Worm (Caenorhabditis elegans) whole organism, young adult: ENCODE data around the gene tnt-3.

Source experiments
- C17E4.6 ChIP-seq: fragments of 200-800 bp; sonication (Bioruptor generic); IDR thresholded peaks from 2 replicates; pipeline ENCODE4 v1.3.6; 2022; ENCODE audit warnings: missing genetic modification reagents, missing genetic modification characterization, missing compliant biosample characterization
- F23B12.7 ChIP-seq: sonication (generic microtip); optimal IDR thresholded peaks from 2 replicates; lab custom pipeline; 2017; ENCODE audit warnings: missing genetic modification characterization, mild to moderate bottlenecking, missing compliant biosample characterization, antibody characterized with exemption, moderate library complexity; ENCODE audit not compliant: insufficient read depth
- F33H1.4 ChIP-seq: fragments of 200-800 bp; sonication (Bioruptor generic); IDR thresholded peaks from 2 replicates; pipeline ENCODE4 v1.3.6; 2022; ENCODE audit warnings: missing genetic modification reagents, missing genetic modification characterization, missing compliant biosample characterization
- F52B5.7 ChIP-seq: sonication (generic microtip); optimal IDR thresholded peaks from 2 replicates; lab custom pipeline; 2016; ENCODE audit warnings: mild to moderate bottlenecking, missing genetic modification characterization, missing compliant biosample characterization
- F55B11.4 ChIP-seq: sonication (generic microtip); optimal IDR thresholded peaks from 2 replicates; lab custom pipeline; 2016; ENCODE audit warnings: missing compliant biosample characterization, missing genetic modification characterization, borderline replicate concordance; ENCODE audit not compliant: insufficient read depth
- F57C9.4 ChIP-seq: sonication (generic microtip); optimal IDR thresholded peaks from 2 replicates; lab custom pipeline; 2017; ENCODE audit warnings: mild to moderate bottlenecking, missing genetic modification characterization, missing compliant biosample characterization
- Y53F4B.3 ChIP-seq: fragments of 200-800 bp; sonication (Bioruptor generic); IDR thresholded peaks from 2 replicates; pipeline ENCODE4 v1.3.6; 2022; ENCODE audit warnings: missing genetic modification reagents, missing genetic modification characterization, missing compliant biosample characterization
- aptf-2 ChIP-seq: fragments of 200-800 bp; sonication (Bioruptor generic); conservative IDR thresholded peaks from 2 replicates; pipeline ENCODE4 v1.3.6; 2022; ENCODE audit warnings: missing genetic modification reagents, missing genetic modification characterization, missing compliant biosample characterization
- ceh-100 ChIP-seq: fragments of 200-800 bp; sonication (Bioruptor generic); IDR thresholded peaks from 2 replicates; pipeline ENCODE4 v1.3.6; 2022; ENCODE audit warnings: missing genetic modification reagents, missing genetic modification characterization, missing compliant biosample characterization
- ceh-40 ChIP-seq: fragments of 200-800 bp; sonication (Bioruptor generic); IDR thresholded peaks from 2 replicates; pipeline ENCODE4 v1.3.6; 2022; ENCODE audit warnings: missing genetic modification characterization, missing compliant biosample characterization
- ceh-91 ChIP-seq: fragments of 200-800 bp; sonication (Bioruptor generic); IDR thresholded peaks from 2 replicates; pipeline ENCODE4 v1.3.6; 2022; ENCODE audit warnings: missing genetic modification reagents, missing genetic modification characterization, missing compliant biosample characterization
- chd-7 ChIP-seq: sonication (generic microtip); optimal IDR thresholded peaks from 2 replicates; lab custom pipeline; 2016; ENCODE audit warnings: mild to moderate bottlenecking, missing genetic modification characterization, moderate library complexity, missing compliant biosample characterization
- die-1 ChIP-seq: sonication (generic microtip); optimal IDR thresholded peaks from 2 replicates; lab custom pipeline; 2016; ENCODE audit warnings: missing genotype, mild to moderate bottlenecking, missing genetic modification characterization, missing compliant biosample characterization
- dpl-1 ChIP-seq: fragments of 150-350 bp; optimal IDR thresholded peaks from 2 replicates; lab custom pipeline; 2014; ENCODE audit warnings: missing biosample characterization, missing genetic modification reagents, missing genetic modification characterization
- efl-1 ChIP-seq: fragments of 150-350 bp; optimal IDR thresholded peaks from 2 replicates; lab custom pipeline; 2014; ENCODE audit warnings: missing biosample characterization, missing genetic modification reagents, missing genetic modification characterization
- gei-17 ChIP-seq: fragments of 200-800 bp; sonication (Bioruptor generic); optimal IDR thresholded peaks from 2 replicates; lab custom pipeline; 2018; ENCODE audit warnings: mild to moderate bottlenecking, missing genetic modification characterization, missing compliant biosample characterization
- hlh-12 ChIP-seq: sonication (generic microtip); optimal IDR thresholded peaks from 2 replicates; lab custom pipeline; 2016; ENCODE audit warnings: missing genetic modification characterization, missing compliant biosample characterization
- hrde-1 ChIP-seq: sonication (generic microtip); optimal IDR thresholded peaks from 2 replicates; lab custom pipeline; 2016; ENCODE audit warnings: missing genetic modification characterization, mild to moderate bottlenecking, missing compliant biosample characterization, moderate library complexity, missing genotype, missing genetic modification reagents, borderline replicate concordance
- hsf-1 ChIP-seq: fragments of 200-800 bp; sonication (Bioruptor generic); IDR thresholded peaks from 2 replicates; pipeline ENCODE4 v1.3.6; 2022; ENCODE audit warnings: missing genetic modification reagents, missing genetic modification characterization, missing compliant biosample characterization
- lag-1 ChIP-seq: fragments of 200-800 bp; sonication (Bioruptor generic); IDR thresholded peaks from 2 replicates; pipeline ENCODE4 v1.3.6; 2022; ENCODE audit warnings: missing genetic modification reagents, missing genetic modification characterization, missing compliant biosample characterization
- let-526 ChIP-seq: fragments of 200-800 bp; sonication (Bioruptor generic); IDR thresholded peaks from 2 replicates; pipeline ENCODE4 v1.3.6; 2022; ENCODE audit warnings: missing genetic modification reagents, missing genetic modification characterization, missing compliant biosample characterization
- lin-26 ChIP-seq: fragments of 200-800 bp; sonication (Bioruptor generic); IDR thresholded peaks from 2 replicates; pipeline ENCODE4 v1.3.6; 2022; ENCODE audit warnings: missing genetic modification reagents, missing genetic modification characterization, missing compliant biosample characterization
- lin-35 ChIP-seq, 3 experiments: fragments of 150-350 bp in 2 of 3; sonication (generic microtip) in 1 of 3; optimal IDR thresholded peaks; 2 replicates each; lab custom pipeline; 2014 to 2018; ENCODE audit warnings: missing biosample characterization in 3 of 3, missing genetic modification characterization in 3 of 3, missing genetic modification reagents in 3 of 3
- lin-54 ChIP-seq: fragments of 200-800 bp; sonication (Bioruptor generic); optimal IDR thresholded peaks from 2 replicates; lab custom pipeline; 2018; ENCODE audit warnings: mild to moderate bottlenecking, missing genetic modification characterization, missing compliant biosample characterization
- mxl-1 ChIP-seq: sonication (generic microtip); optimal IDR thresholded peaks from 2 replicates; lab custom pipeline; 2016; ENCODE audit warnings: missing genetic modification characterization, missing compliant biosample characterization
- nfya-1 ChIP-seq: sonication (generic microtip); optimal IDR thresholded peaks from 2 replicates; lab custom pipeline; 2017; ENCODE audit warnings: antibody characterized with exemption, missing compliant biosample characterization, missing genetic modification characterization, borderline replicate concordance; ENCODE audit not compliant: insufficient read depth
- nfya-2 ChIP-seq: fragments of 200-800 bp; sonication (Bioruptor generic); IDR thresholded peaks from 2 replicates; pipeline ENCODE4 v1.3.6; 2022; ENCODE audit warnings: missing genetic modification reagents, missing genetic modification characterization, missing compliant biosample characterization
- nhr-120 ChIP-seq: fragments of 200-800 bp; sonication (Bioruptor generic); IDR thresholded peaks from 2 replicates; pipeline ENCODE4 v1.3.6; 2022; ENCODE audit warnings: missing genetic modification characterization, missing compliant biosample characterization
- pha-4 ChIP-seq: fragments of 150-350 bp; sonication (generic microtip); optimal IDR thresholded peaks from 2 replicates; lab custom pipeline; 2014; ENCODE audit warnings: missing biosample characterization, missing genetic modification reagents, missing genetic modification characterization
- rcor-1 ChIP-seq: fragments of 200-800 bp; sonication (Bioruptor generic); IDR thresholded peaks from 2 replicates; pipeline ENCODE4 v1.3.6; 2022; ENCODE audit warnings: missing genetic modification reagents, missing genetic modification characterization, missing compliant biosample characterization
- rpc-1 ChIP-seq, 2 experiments: fragments of 150-350 bp in 1 of 2; sonication (generic microtip) in 1 of 2; optimal IDR thresholded peaks; 2 replicates each; lab custom pipeline; 2014 to 2018; ENCODE audit warnings: missing biosample characterization in 1 of 2, missing genetic modification characterization in 1 of 2, missing genetic modification reagents in 1 of 2, missing genotype in 1 of 2
- snpc-3.4 ChIP-seq: sonication (generic microtip); optimal IDR thresholded peaks from 2 replicates; lab custom pipeline; 2017; ENCODE audit warnings: missing genetic modification characterization, mild to moderate bottlenecking, missing compliant biosample characterization, antibody characterized with exemption, moderate library complexity, missing genotype, missing genetic modification reagents
- tbx-9 ChIP-seq: sonication (generic microtip); optimal IDR thresholded peaks from 2 replicates; lab custom pipeline; 2016; ENCODE audit warnings: borderline replicate concordance, missing genetic modification characterization, inconsistent platforms, missing compliant biosample characterization
- tlf-1 ChIP-seq: fragments of 200-800 bp; sonication (Bioruptor generic); optimal IDR thresholded peaks from 2 replicates; lab custom pipeline; 2018; ENCODE audit warnings: mild to moderate bottlenecking, missing genetic modification characterization, missing compliant biosample characterization
- unc-130 ChIP-seq: sonication (generic microtip); optimal IDR thresholded peaks from 2 replicates; lab custom pipeline; 2016; ENCODE audit warnings: missing genetic modification reagents, missing genetic modification characterization, missing compliant biosample characterization
- xnd-1 ChIP-seq: sonication (generic microtip); optimal IDR thresholded peaks from 2 replicates; lab custom pipeline; 2016; ENCODE audit warnings: missing genotype, missing genetic modification reagents, missing genetic modification characterization, missing compliant biosample characterization
- ztf-25 ChIP-seq: fragments of 200-800 bp; sonication (Bioruptor generic); IDR thresholded peaks from 2 replicates; pipeline ENCODE4 v1.3.6; 2022; ENCODE audit warnings: missing genetic modification reagents, missing genetic modification characterization, missing compliant biosample characterization
- ztf-26 ChIP-seq: sonication (generic microtip); optimal IDR thresholded peaks from 2 replicates; lab custom pipeline; 2017; ENCODE audit warnings: missing genetic modification characterization, missing compliant biosample characterization
- ztf-28 ChIP-seq: fragments of 200-800 bp; sonication (Bioruptor generic); IDR thresholded peaks from 2 replicates; pipeline ENCODE4 v1.3.6; 2022; ENCODE audit warnings: missing genetic modification reagents, missing genetic modification characterization, missing compliant biosample characterization

Gene tnt-3

DNA sequence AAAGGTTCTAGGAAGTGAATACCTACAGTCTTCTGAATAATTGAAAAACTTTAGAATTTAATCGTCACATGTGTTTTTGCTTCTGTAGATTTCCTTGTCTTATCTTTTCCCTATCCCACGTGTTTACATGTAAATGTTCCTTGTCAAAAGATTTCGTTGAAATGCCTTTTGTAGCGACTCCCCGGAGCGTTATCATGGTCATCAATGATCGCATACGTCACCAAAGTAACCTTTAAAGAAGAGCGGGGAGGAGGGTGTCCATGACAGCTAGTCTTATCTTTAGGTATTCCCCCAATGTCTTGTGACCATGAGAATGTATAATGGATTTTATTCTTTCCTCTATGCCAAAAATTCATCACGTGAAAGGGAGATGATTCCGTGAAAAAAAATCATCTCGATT is 42.0 kb upstream of the tnt-3 start (continued):
- TF ChIP-seq ztf-26 (tag; lab: Kevin White, UChicago) (peak; percentile 62), pha-4 (tag; lab: Kevin White, UChicago) (peak; percentile 5), lin-35 (GFP tag; optimal IDR thresholded peaks at IDR 0.05; lab: Kevin White, UChicago) (peak in 1 of 3 experiments; percentile 14), F23B12.7 (tag; lab: Kevin White, UChicago) (no peak), nhr-120 (GFP tag; lab: Robert Waterston, UW) (no peak), lin-26 (GFP tag; lab: Robert Waterston, UW) (peak; percentile 40; the same call in 1 of the 2 replicates), aptf-2 (GFP tag; lab: Robert Waterston, UW) (no peak), tlf-1 (no peak), gei-17 (GFP tag; lab: Kevin White, UChicago) (no peak), dpl-1 (no peak), let-526 (GFP tag; lab: Robert Waterston, UW) (no peak), F52B5.7 (tag; lab: Kevin White, UChicago) (no peak), snpc-3.4 (tag; lab: Kevin White, UChicago) (no peak), F55B11.4 (tag; lab: Kevin White, UChicago) (no peak), F33H1.4 (GFP tag; lab: Robert Waterston, UW) (no peak), mxl-1 (no peak), rpc-1 (optimal IDR thresholded peaks at IDR 0.05; lab: Kevin White, UChicago) (no peak), rpc-1 (tag; optimal IDR thresholded peaks at IDR 0.05; lab: Kevin White, UChicago) (no peak), nfya-1 (tag; lab: Kevin White, UChicago) (no peak), lin-54 (no peak), ceh-91 (GFP tag; lab: Robert Waterston, UW) (no peak), ztf-28 (no peak), hlh-12 (tag; lab: Kevin White, UChicago) (no peak), lag-1 (no peak), tbx-9 (tag; lab: Kevin White, UChicago) (no peak), C17E4.6 (GFP tag; lab: Robert Waterston, UW) (no peak), efl-1 (GFP tag; lab: Kevin White, UChicago) (no peak), ztf-25 (GFP tag; lab: Robert Waterston, UW) (no peak), ceh-100 (GFP tag; lab: Robert Waterston, UW) (no peak), F57C9.4 (tag; lab: Kevin White, UChicago) (no peak), die-1 (no peak), ceh-40 (GFP tag; lab: Robert Waterston, UW) (0 out of 2 replicates have a peak, but pooled peaks have one; percentile 45), chd-7 (tag; lab: Kevin White, UChicago) (peak; percentile 19), nfya-2 (GFP tag; lab: Robert Waterston, UW) (no peak), rcor-1 (GFP tag; lab: Robert Waterston, UW) (no peak), hrde-1 (tag; lab: Kevin White, UChicago) (no peak), unc-130 (GFP tag; lab: Kevin White, UChicago) (no peak), xnd-1 (tag; lab: Kevin White, UChicago) (no peak)

DNA sequence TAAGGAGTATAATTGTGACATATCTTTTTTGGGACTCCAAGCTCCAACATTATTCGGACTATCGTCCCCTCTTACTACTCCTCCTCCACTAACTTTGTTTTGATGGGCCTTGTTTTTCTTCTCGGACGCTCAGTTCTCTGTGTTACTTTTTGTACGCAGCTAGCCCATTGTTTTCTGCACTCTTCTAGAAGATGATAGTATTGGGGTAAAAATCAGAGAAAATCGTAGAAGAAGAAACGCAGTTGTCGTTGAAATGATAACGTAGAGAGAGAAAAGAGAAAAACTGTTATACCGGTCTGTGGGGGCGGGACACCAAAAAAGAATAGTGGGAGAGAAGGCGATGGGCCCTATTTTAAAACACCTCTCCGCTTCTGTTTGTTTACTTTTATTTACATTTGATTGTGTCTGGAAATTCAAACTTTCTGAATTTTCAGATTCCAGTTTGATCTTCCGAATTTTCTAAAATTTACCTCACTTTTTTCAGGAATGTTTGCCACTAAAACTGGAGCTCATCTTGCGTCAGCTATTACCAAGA is 40.7 kb upstream of the tnt-3 start, which contains the start of gene F45E1.4:
Gene F45E1.4 (plus strand): TSS at position 485 of the 535 bp plus-strand sequence.
- TF ChIP-seq efl-1 (GFP tag; lab: Kevin White, UChicago): no peak
- TF ChIP-seq dpl-1: no peak
- no peak for TF ChIP-seq Y53F4B.3 (GFP tag; lab: Robert Waterston, UW)
- TF ChIP-seq hsf-1 (GFP tag; lab: Robert Waterston, UW): 0 out of 2 replicates have a peak, but pooled peaks have one; percentile 19
- no peak for TF ChIP-seq lin-35 (GFP tag; optimal IDR thresholded peaks at IDR 0.05; lab: Kevin White, UChicago)
- TF ChIP-seq, all 124 proteins: peak for 1
